Fruit fly (Drosophila melanogaster) whole organism, adult: ENCODE data around the gene DEF8.

Experiments
- CG11617 ChIP-seq: fragments of 200-800 bp; sonication (Bioruptor generic); optimal IDR thresholded peaks from 2 replicates; lab custom pipeline; 2017; ENCODE audit warnings: mild to moderate bottlenecking, missing biosample characterization, missing genetic modification reagents, missing genetic modification characterization
- CG12768 ChIP-seq: fragments of 200-800 bp; sonication (Bioruptor generic); optimal IDR thresholded peaks from 2 replicates; lab custom pipeline; 2017; ENCODE audit warnings: missing biosample characterization, missing genetic modification characterization, mild to moderate bottlenecking, moderate library complexity, missing genetic modification reagents
- CG14711 ChIP-seq: fragments of 200-800 bp; sonication (Bioruptor generic); optimal IDR thresholded peaks from 2 replicates; lab custom pipeline; 2018; ENCODE audit warnings: missing biosample characterization, mild to moderate bottlenecking, missing genetic modification characterization, moderate library complexity
- CG1620 ChIP-seq: fragments of 200-800 bp; sonication (Bioruptor generic); optimal IDR thresholded peaks from 2 replicates; lab custom pipeline; 2016; ENCODE audit warnings: missing biosample characterization, missing genetic modification characterization
- CG33017 ChIP-seq: fragments of 200-800 bp; sonication (Bioruptor generic); optimal IDR thresholded peaks from 2 replicates; lab custom pipeline; 2018; ENCODE audit warnings: missing biosample characterization, mild to moderate bottlenecking, missing genetic modification characterization, moderate library complexity
- CG5204 ChIP-seq: fragments of 200-800 bp; sonication (Bioruptor generic); optimal IDR thresholded peaks from 2 replicates; lab custom pipeline; 2016; ENCODE audit warnings: missing biosample characterization, missing genetic modification characterization
- CG7045 ChIP-seq: fragments of 200-800 bp; sonication (Bioruptor generic); optimal IDR thresholded peaks from 2 replicates; lab custom pipeline; 2017; ENCODE audit warnings: missing biosample characterization, mild to moderate bottlenecking, missing genetic modification characterization
- CG7101 ChIP-seq: fragments of 200-800 bp; sonication (Bioruptor generic); optimal IDR thresholded peaks from 2 replicates; lab custom pipeline; 2018; ENCODE audit warnings: missing biosample characterization, mild to moderate bottlenecking, missing genetic modification characterization, moderate library complexity
- Clk ChIP-seq: fragments of 200-800 bp; sonication (Bioruptor generic); optimal IDR thresholded peaks from 2 replicates; lab custom pipeline; 2017; ENCODE audit warnings: missing biosample characterization, missing genetic modification characterization
- Crg-1 ChIP-seq: fragments of 200-800 bp; sonication (Bioruptor generic); optimal IDR thresholded peaks from 2 replicates; lab custom pipeline; 2016; ENCODE audit warnings: missing biosample characterization, missing genetic modification characterization
- Hr96 ChIP-seq: fragments of 200-800 bp; sonication (Bioruptor generic); optimal IDR thresholded peaks from 2 replicates; lab custom pipeline; 2016; ENCODE audit warnings: missing biosample characterization, missing genetic modification characterization
- Mnt ChIP-seq: fragments of 200-800 bp; sonication (Bioruptor generic); optimal IDR thresholded peaks from 2 replicates; lab custom pipeline; 2016; ENCODE audit warnings: missing biosample characterization, mild to moderate bottlenecking, missing genetic modification characterization
- bab1 ChIP-seq: fragments of 200-800 bp; sonication (Bioruptor generic); optimal IDR thresholded peaks from 3 replicates; lab custom pipeline; 2019; ENCODE audit warnings: missing biosample characterization, mild to moderate bottlenecking, missing genetic modification characterization, moderate library complexity
- cic ChIP-seq: fragments of 200-800 bp; sonication (Bioruptor generic); optimal IDR thresholded peaks from 2 replicates; lab custom pipeline; 2017; ENCODE audit warnings: missing biosample characterization, mild to moderate bottlenecking, missing genetic modification characterization, moderate library complexity
- cnc ChIP-seq, 2 experiments: fragments of >200 bp; optimal IDR thresholded peaks; 2 replicates each; lab custom pipeline; 2017
- kay ChIP-seq: fragments of 200-800 bp; sonication (Bioruptor generic); peaks from one replicate; lab custom pipeline; 2016; ENCODE audit warnings: missing biosample characterization, missing genetic modification characterization, borderline replicate concordance
- ovo ChIP-seq: fragments of 200-800 bp; sonication (Bioruptor generic); optimal IDR thresholded peaks from 2 replicates; lab custom pipeline; 2016; ENCODE audit warnings: missing biosample characterization, missing genetic modification characterization
- pad ChIP-seq: fragments of 200-800 bp; sonication (Bioruptor generic); optimal IDR thresholded peaks from 3 replicates; lab custom pipeline; 2017; ENCODE audit warnings: missing biosample characterization, missing genetic modification characterization, mild to moderate bottlenecking, moderate library complexity, missing genetic modification reagents
- tj ChIP-seq: fragments of 200-800 bp; sonication (Bioruptor generic); optimal IDR thresholded peaks from 3 replicates; lab custom pipeline; 2017; ENCODE audit warnings: missing biosample characterization, mild to moderate bottlenecking, missing genetic modification characterization, moderate library complexity
- toe ChIP-seq: fragments of 200-800 bp; sonication (Bioruptor generic); optimal IDR thresholded peaks from 2 replicates; lab custom pipeline; 2016; ENCODE audit warnings: missing biosample characterization, missing genetic modification characterization

The DEF8 gene

DNA sequence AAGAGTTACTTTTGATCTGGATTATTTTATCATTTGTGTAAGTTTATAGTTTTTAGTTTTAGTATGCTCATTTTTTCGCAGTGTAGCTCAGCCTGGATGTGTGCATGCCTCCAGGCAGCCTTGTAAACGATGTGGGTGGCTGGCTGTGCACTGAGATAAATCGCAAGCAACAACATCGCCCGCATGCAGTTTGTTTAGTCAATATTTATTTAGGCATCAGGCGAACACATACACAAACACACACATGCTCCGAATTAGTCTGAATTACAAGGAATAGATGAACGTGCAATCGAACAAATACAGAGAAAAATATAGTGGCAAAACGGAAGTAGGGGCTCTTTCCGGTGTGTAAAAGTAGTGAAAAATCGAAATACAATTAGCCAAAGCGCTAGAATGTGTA, 31.1 kb downstream of the DEF8 start:
- TF ChIP-seq kay (GFP tag; lab: Kevin White, UChicago) (no peak), Clk (GFP tag; lab: Kevin White, UChicago) (no peak), CG12768 (GFP tag; lab: Kevin White, UChicago) (no peak), CG33017 (tag; lab: Kevin White, UChicago) (no peak), CG1620 (GFP tag; lab: Kevin White, UChicago) (no peak), CG5204 (GFP tag; lab: Kevin White, UChicago) (no peak), cnc (optimal IDR thresholded peaks at IDR 0.05; lab: Kevin White, UChicago) (no peak), pad (GFP tag; lab: Kevin White, UChicago) (no peak), CG7045 (GFP tag; lab: Kevin White, UChicago) (no peak), toe (GFP tag; lab: Kevin White, UChicago) (no peak), Hr96 (GFP tag; lab: Kevin White, UChicago) (no peak), ovo (GFP tag; lab: Kevin White, UChicago) (no peak), CG11617 (GFP tag; lab: Kevin White, UChicago) (no peak), bab1 (GFP tag; lab: Kevin White, UChicago) (no peak), Mnt (no peak), CG14711 (tag; lab: Kevin White, UChicago) (no peak)

DNA sequence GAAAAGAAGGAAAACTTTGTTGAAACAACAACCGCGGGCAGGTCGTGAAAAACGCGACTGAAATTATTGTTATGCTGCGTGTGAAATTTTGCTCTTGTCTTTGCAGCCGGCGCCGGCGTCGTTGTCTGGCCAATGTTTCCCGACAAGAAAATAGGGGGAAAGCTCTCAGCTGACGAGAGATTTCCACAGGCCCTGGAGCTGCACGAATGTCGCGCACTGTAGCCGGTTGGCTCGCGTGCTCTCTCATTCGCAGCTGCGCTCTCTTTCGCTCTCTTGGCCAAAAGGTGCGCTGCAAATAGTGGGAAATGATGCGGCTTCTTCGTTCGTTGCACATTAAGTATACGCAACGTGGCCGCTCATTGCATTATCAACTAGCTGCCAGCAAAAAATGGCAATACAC, 31.7 kb downstream of the DEF8 start, which contains the start of gene CG9760:
TSS of gene CG9760 (minus strand) at position 43 of the 400 bp plus-strand sequence.
- TF ChIP-seq kay (GFP tag; lab: Kevin White, UChicago) (no peak), cic (GFP tag; lab: Kevin White, UChicago) (no peak), toe (GFP tag; lab: Kevin White, UChicago) (no peak), CG7045 (GFP tag; lab: Kevin White, UChicago) (no peak), CG1620 (GFP tag; lab: Kevin White, UChicago) (no peak), pad (GFP tag; lab: Kevin White, UChicago) (no peak), cnc (optimal IDR thresholded peaks at IDR 0.05; lab: Kevin White, UChicago) (no peak), Clk (GFP tag; lab: Kevin White, UChicago) (no peak), ovo (GFP tag; lab: Kevin White, UChicago) (no peak), tj (GFP tag; lab: Kevin White, UChicago) (no peak), CG5204 (GFP tag; lab: Kevin White, UChicago) (no peak), Mnt (no peak), Hr96 (GFP tag; lab: Kevin White, UChicago) (no peak)

DNA sequence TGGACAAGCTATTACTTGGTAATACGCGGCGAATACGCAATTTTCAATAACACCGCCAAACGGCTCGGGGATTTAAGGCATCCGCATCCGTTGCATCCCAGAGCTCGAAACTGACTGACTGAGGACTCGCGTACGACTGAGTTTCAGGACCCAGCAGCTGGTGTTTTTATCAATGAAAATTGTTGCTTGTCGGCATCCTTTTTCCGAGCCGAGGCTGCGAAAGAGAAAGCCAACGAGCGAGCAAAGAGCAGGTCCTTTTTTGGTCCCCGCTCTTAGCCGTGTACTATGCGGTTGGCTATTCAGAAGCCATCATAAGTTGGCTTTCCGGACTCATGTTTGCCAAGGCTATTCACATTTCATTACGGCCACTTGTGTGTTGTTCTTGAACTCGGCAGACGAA, 43.4 kb downstream of the DEF8 start, which contains the start of gene Rh7:
TSS of gene Rh7 (minus strand) at position 101 of the 400 bp plus-strand sequence.
- TF ChIP-seq toe (GFP tag; lab: Kevin White, UChicago) (no peak), CG1620 (GFP tag; lab: Kevin White, UChicago) (no peak), CG11617 (GFP tag; lab: Kevin White, UChicago) (no peak), tj (GFP tag; lab: Kevin White, UChicago) (no peak), Crg-1 (no peak), CG12768 (GFP tag; lab: Kevin White, UChicago) (no peak), ovo (GFP tag; lab: Kevin White, UChicago) (no peak), CG33017 (tag; lab: Kevin White, UChicago) (no peak), CG5204 (GFP tag; lab: Kevin White, UChicago) (no peak), bab1 (GFP tag; lab: Kevin White, UChicago) (no peak), kay (GFP tag; lab: Kevin White, UChicago) (no peak), Hr96 (GFP tag; lab: Kevin White, UChicago) (no peak), cic (GFP tag; lab: Kevin White, UChicago) (no peak), CG14711 (tag; lab: Kevin White, UChicago) (no peak), cnc (optimal IDR thresholded peaks at IDR 0.05; lab: Kevin White, UChicago) (no peak), pad (GFP tag; lab: Kevin White, UChicago) (no peak), Mnt (no peak), CG7045 (GFP tag; lab: Kevin White, UChicago) (no peak)

DNA sequence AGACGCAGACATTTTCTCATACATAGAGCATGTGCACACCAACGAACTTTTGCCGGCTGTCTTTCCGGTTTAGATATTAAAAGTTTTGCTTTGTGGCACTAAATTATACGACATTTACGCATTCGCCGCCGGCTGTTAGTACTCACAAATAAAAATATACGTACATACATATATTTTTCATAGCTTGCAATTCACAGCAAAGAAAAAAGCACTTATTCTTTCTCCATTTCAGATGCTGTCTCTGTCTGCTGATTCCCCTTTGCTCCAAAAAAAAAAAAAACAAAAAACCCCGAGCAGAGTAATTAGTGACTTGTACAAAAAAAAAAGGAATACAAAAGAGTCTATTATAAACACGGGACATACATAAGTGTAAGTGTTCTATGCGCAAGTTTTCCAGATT, 45.4 kb downstream of the DEF8 start, which contains the start of gene CAH2:
TSS of gene CAH2 (plus strand) at position 301 of the 400 bp plus-strand sequence.
- TF ChIP-seq CG14711 (tag; lab: Kevin White, UChicago), result no peak
- no peak for TF ChIP-seq cic (GFP tag; lab: Kevin White, UChicago)
- no peak for TF ChIP-seq Clk (GFP tag; lab: Kevin White, UChicago)
- no peak for TF ChIP-seq ovo (GFP tag; lab: Kevin White, UChicago)
- TF ChIP-seq CG33017 (tag; lab: Kevin White, UChicago), result no peak
- no peak for TF ChIP-seq pad (GFP tag; lab: Kevin White, UChicago)
- no peak for TF ChIP-seq cnc (optimal IDR thresholded peaks at IDR 0.05; lab: Kevin White, UChicago)
- TF ChIP-seq bab1 (GFP tag; lab: Kevin White, UChicago), result no peak
- no peak for TF ChIP-seq CG1620 (GFP tag; lab: Kevin White, UChicago)
- no peak for TF ChIP-seq Crg-1
- no peak for TF ChIP-seq toe (GFP tag; lab: Kevin White, UChicago)
- no peak for TF ChIP-seq CG12768 (GFP tag; lab: Kevin White, UChicago)
- no peak for TF ChIP-seq Hr96 (GFP tag; lab: Kevin White, UChicago)

DNA sequence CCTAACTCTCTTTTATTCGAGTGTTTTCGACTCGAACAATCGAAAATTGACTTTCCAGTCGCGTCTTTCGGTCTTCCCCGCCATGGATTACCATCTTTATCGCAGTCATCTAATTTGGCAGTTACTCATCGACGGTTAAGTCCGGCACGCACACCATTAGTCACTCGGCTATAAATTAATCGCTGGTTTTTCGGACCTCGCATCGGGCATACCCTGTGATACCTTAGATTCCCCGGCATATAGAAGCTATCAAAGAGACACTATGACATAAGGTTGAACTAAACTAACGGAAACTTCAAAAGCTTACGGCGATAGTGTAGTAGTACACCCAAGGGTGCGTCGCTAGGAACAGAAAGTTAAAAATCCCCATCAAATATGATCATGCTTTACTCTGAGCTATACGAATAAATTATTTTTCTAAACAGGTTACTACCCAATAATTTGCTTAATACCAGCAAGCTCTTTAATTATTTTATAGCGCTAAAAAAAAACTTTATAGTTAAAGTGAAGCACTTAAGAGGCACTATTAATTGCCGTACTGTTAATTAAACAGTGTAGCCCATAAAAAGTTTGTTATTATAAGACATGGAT, 47.0 kb downstream of the DEF8 start:
- TF ChIP-seq pad (GFP tag; lab: Kevin White, UChicago) (no peak), tj (GFP tag; lab: Kevin White, UChicago) (no peak), CG14711 (tag; lab: Kevin White, UChicago) (no peak), CG12768 (GFP tag; lab: Kevin White, UChicago) (no peak), CG33017 (tag; lab: Kevin White, UChicago) (peak; percentile 15), bab1 (GFP tag; lab: Kevin White, UChicago) (peak; percentile 29), Crg-1 (no peak), toe (GFP tag; lab: Kevin White, UChicago) (peak; percentile 32), ovo (GFP tag; lab: Kevin White, UChicago) (peak; percentile 94), CG11617 (GFP tag; lab: Kevin White, UChicago) (peak; percentile 43), cic (GFP tag; lab: Kevin White, UChicago) (peak; percentile 60), kay (GFP tag; lab: Kevin White, UChicago) (no peak), CG7045 (GFP tag; lab: Kevin White, UChicago) (peak; percentile 26), CG7101 (no peak), Clk (GFP tag; lab: Kevin White, UChicago) (no peak), CG1620 (GFP tag; lab: Kevin White, UChicago) (no peak)
